Fruit fly (Drosophila melanogaster) whole organism, embryonic: ENCODE results near the gene gry.
A peak's percentile ranks its signal among the peaks of the same experiment; 100 is the strongest.

Experiments used
- Adf1 ChIP-seq: fragments of 200-800 bp; sonication (Bioruptor generic); IDR thresholded peaks from 2 replicates; pipeline ENCODE4 v1.3.6; 2022; ENCODE audit warnings: missing biosample characterization, missing genetic modification characterization
- CG10147 ChIP-seq: fragments of 200-800 bp; sonication (Bioruptor generic); optimal IDR thresholded peaks from 2 replicates; lab custom pipeline; 2019; ENCODE audit warnings: missing biosample characterization, mild to moderate bottlenecking, missing genetic modification characterization, moderate library complexity
- CG10209 ChIP-seq: fragments of 200-800 bp; sonication (Bioruptor generic); optimal IDR thresholded peaks from 3 replicates; lab custom pipeline; 2017; ENCODE audit warnings: missing biosample characterization, mild to moderate bottlenecking, missing genetic modification characterization, missing genetic modification reagents
- CG10366 ChIP-seq: fragments of 200-800 bp; sonication (Bioruptor generic); IDR thresholded peaks from 2 replicates; pipeline ENCODE4 v1.3.6; 2022; ENCODE audit warnings: missing biosample characterization, missing genetic modification characterization
- CG11695 ChIP-seq: fragments of 200-800 bp; sonication (Bioruptor generic); IDR thresholded peaks from 3 replicates; pipeline ENCODE4 v1.3.6; 2022; ENCODE audit warnings: missing biosample characterization, missing genetic modification characterization
- CG11696 ChIP-seq: fragments of 200-800 bp; sonication (Bioruptor generic); IDR thresholded peaks from 2 replicates; pipeline ENCODE4 v1.3.6; 2022; ENCODE audit warnings: missing biosample characterization, missing genetic modification characterization
- CG12391 ChIP-seq: fragments of 200-800 bp; sonication (Bioruptor generic); optimal IDR thresholded peaks from 3 replicates; lab custom pipeline; 2018; ENCODE audit warnings: missing biosample characterization, mild to moderate bottlenecking, missing genetic modification characterization, moderate library complexity
- CG1529 ChIP-seq: fragments of 200-800 bp; sonication (Bioruptor generic); optimal IDR thresholded peaks from 3 replicates; lab custom pipeline; 2018; ENCODE audit warnings: missing biosample characterization, missing genetic modification characterization
- CG15601 ChIP-seq: fragments of 200-800 bp; sonication (Bioruptor generic); optimal IDR thresholded peaks from 3 replicates; lab custom pipeline; 2019; ENCODE audit warnings: missing biosample characterization, mild to moderate bottlenecking, missing genetic modification characterization, moderate library complexity
- CG17361 ChIP-seq: fragments of 200-800 bp; sonication (Bioruptor generic); IDR thresholded peaks from 3 replicates; pipeline ENCODE4 v1.3.6; 2022; ENCODE audit warnings: missing biosample characterization, missing genetic modification characterization
- CG18476 ChIP-seq: fragments of 200-800 bp; sonication (Bioruptor generic); optimal IDR thresholded peaks from 2 replicates; lab custom pipeline; 2016; ENCODE audit warnings: missing biosample characterization, mild to moderate bottlenecking, missing genetic modification characterization
- CG18599 ChIP-seq: fragments of 200-800 bp; sonication (Bioruptor generic); optimal IDR thresholded peaks from 3 replicates; lab custom pipeline; 2017; ENCODE audit warnings: missing biosample characterization, missing genetic modification characterization, mild to moderate bottlenecking, moderate library complexity, missing genetic modification reagents
- CG2199 ChIP-seq: fragments of 200-800 bp; sonication (Bioruptor generic); IDR thresholded peaks from 3 replicates; pipeline ENCODE4 v1.3.6; 2022; ENCODE audit warnings: missing biosample characterization, missing genetic modification characterization
- CG2678 ChIP-seq: fragments of 200-800 bp; sonication (Bioruptor generic); optimal IDR thresholded peaks from 3 replicates; lab custom pipeline; 2019; ENCODE audit warnings: missing biosample characterization, mild to moderate bottlenecking, missing genetic modification characterization, moderate library complexity
- CG30403 ChIP-seq: fragments of 200-800 bp; sonication (Bioruptor generic); optimal IDR thresholded peaks from 3 replicates; lab custom pipeline; 2016; ENCODE audit warnings: missing biosample characterization, missing genetic modification characterization
- CG31388 ChIP-seq: fragments of 200-800 bp; sonication (Bioruptor generic); optimal IDR thresholded peaks from 2 replicates; lab custom pipeline; 2016; ENCODE audit warnings: missing biosample characterization, missing genetic modification characterization
- CG32767 ChIP-seq: fragments of 200-800 bp; sonication (Bioruptor generic); IDR thresholded peaks from 2 replicates; pipeline ENCODE4 v1.3.6; 2022; ENCODE audit warnings: missing biosample characterization, missing genetic modification characterization
- CG5953 ChIP-seq: fragments of 200-800 bp; sonication (Bioruptor generic); IDR thresholded peaks from 2 replicates; pipeline ENCODE4 v1.3.6; 2022; ENCODE audit warnings: missing biosample characterization, missing genetic modification characterization
- CG6254 ChIP-seq: fragments of 200-800 bp; sonication (Bioruptor generic); optimal IDR thresholded peaks from 3 replicates; lab custom pipeline; 2017; ENCODE audit warnings: mild to moderate bottlenecking, missing biosample characterization, missing genetic modification reagents, missing genetic modification characterization
- CG6689 ChIP-seq: fragments of 200-800 bp; sonication (Bioruptor generic); IDR thresholded peaks from 2 replicates; pipeline ENCODE4 v1.3.6; 2022; ENCODE audit warnings: missing biosample characterization, missing genetic modification characterization
- CG6765 ChIP-seq: fragments of 200-800 bp; sonication (Bioruptor generic); optimal IDR thresholded peaks from 3 replicates; lab custom pipeline; 2017; ENCODE audit warnings: missing biosample characterization, mild to moderate bottlenecking, missing genetic modification characterization
- CG8765 ChIP-seq: fragments of 200-800 bp; sonication (Bioruptor generic); IDR thresholded peaks from 2 replicates; pipeline ENCODE4 v1.3.6; 2022; ENCODE audit warnings: missing biosample characterization, missing genetic modification characterization
- Chrac-16 ChIP-seq: fragments of 200-800 bp; sonication (Bioruptor generic); optimal IDR thresholded peaks from 3 replicates; lab custom pipeline; 2016; ENCODE audit warnings: missing biosample characterization, missing genetic modification characterization
- CoRest ChIP-seq: fragments of 200-800 bp; sonication (Bioruptor generic); optimal IDR thresholded peaks from 3 replicates; lab custom pipeline; 2018; ENCODE audit warnings: missing biosample characterization, mild to moderate bottlenecking, missing genetic modification characterization, moderate library complexity
- Ets65A ChIP-seq: fragments of 200-800 bp; sonication (Bioruptor generic); peaks from one replicate; lab custom pipeline; 2016; ENCODE audit warnings: missing biosample characterization, missing genetic modification characterization
- Ets97D ChIP-seq: fragments of 200-800 bp; sonication (Bioruptor generic); optimal IDR thresholded peaks from 3 replicates; lab custom pipeline; 2016; ENCODE audit warnings: missing biosample characterization, missing genetic modification characterization
- HHEX ChIP-seq: fragments of 200-800 bp; sonication (Bioruptor generic); optimal IDR thresholded peaks from 3 replicates; lab custom pipeline; 2017; ENCODE audit warnings: missing biosample characterization, mild to moderate bottlenecking, missing genetic modification characterization, missing genetic modification reagents
- Hmr ChIP-seq: fragments of 200-800 bp; sonication (Bioruptor generic); optimal IDR thresholded peaks from 3 replicates; lab custom pipeline; 2017; ENCODE audit warnings: mild to moderate bottlenecking, missing biosample characterization, missing genetic modification reagents, missing genetic modification characterization
- Hmx ChIP-seq: fragments of 200-800 bp; sonication (Bioruptor generic); optimal IDR thresholded peaks from 2 replicates; lab custom pipeline; 2016; ENCODE audit warnings: missing biosample characterization, missing genetic modification characterization
- Opbp ChIP-seq: fragments of 200-800 bp; sonication (Bioruptor generic); IDR thresholded peaks from 3 replicates; pipeline ENCODE4 v1.3.6; 2022; ENCODE audit warnings: missing biosample characterization, missing genetic modification characterization; ENCODE audit not compliant: partially characterized antibody
- Scr ChIP-seq: fragments of 200-800 bp; sonication (Bioruptor generic); IDR thresholded peaks from 2 replicates; pipeline ENCODE4 v1.3.6; 2022; ENCODE audit warnings: missing biosample characterization, missing genetic modification characterization; ENCODE audit not compliant: partially characterized antibody
- Six4 ChIP-seq: fragments of 200-800 bp; sonication (Bioruptor generic); optimal IDR thresholded peaks from 2 replicates; lab custom pipeline; 2016; ENCODE audit warnings: missing biosample characterization, missing genetic modification characterization
- Xbp1 ChIP-seq: fragments of 200-800 bp; sonication (Bioruptor generic); optimal IDR thresholded peaks from 3 replicates; lab custom pipeline; 2016; ENCODE audit warnings: missing biosample characterization, mild to moderate bottlenecking, missing genetic modification characterization
- abd-A ChIP-seq: fragments of 200-800 bp; sonication (Bioruptor generic); optimal IDR thresholded peaks from 3 replicates; lab custom pipeline; 2019; ENCODE audit warnings: missing biosample characterization, mild to moderate bottlenecking, missing genetic modification characterization, moderate library complexity
- cato ChIP-seq: fragments of 200-800 bp; sonication (Bioruptor generic); optimal IDR thresholded peaks from 2 replicates; lab custom pipeline; 2016; ENCODE audit warnings: missing biosample characterization, missing genetic modification characterization, borderline replicate concordance
- da ChIP-seq: fragments of 200-800 bp; sonication (Bioruptor generic); optimal IDR thresholded peaks from 2 replicates; lab custom pipeline; 2016; ENCODE audit warnings: missing biosample characterization, missing genetic modification characterization
- dysf ChIP-seq: fragments of 200-800 bp; sonication (Bioruptor generic); IDR thresholded peaks from 3 replicates; pipeline ENCODE4 v1.3.6; 2022; ENCODE audit warnings: missing biosample characterization, missing genetic modification characterization
- eve ChIP-seq, 2 experiments: fragments of >200 bp; optimal IDR thresholded peaks; 2 replicates each; lab custom pipeline; 2017; ENCODE audit warnings: missing biosample characterization in 2 of 2, missing genetic modification characterization in 2 of 2
- lov ChIP-seq, 2 experiments: fragments of 200-800 bp in 1 of 2; fragments of >200 bp in 1 of 2; sonication (Bioruptor generic) in 1 of 2; IDR thresholded peaks in 1 of 2; optimal IDR thresholded peaks in 1 of 2; 2 replicates in 1 of 2; 3 replicates in 1 of 2; pipeline versions ENCODE4 v1.3.6 to Lab custom; 2017 to 2022; ENCODE audit warnings: missing biosample characterization in 1 of 2, missing genetic modification characterization in 1 of 2
- maf-S ChIP-seq: fragments of 200-800 bp; sonication (Bioruptor generic); optimal IDR thresholded peaks from 2 replicates; lab custom pipeline; 2016; ENCODE audit warnings: missing biosample characterization, missing genetic modification characterization
- oc ChIP-seq: fragments of 200-800 bp; sonication (Bioruptor generic); optimal IDR thresholded peaks from 2 replicates; lab custom pipeline; 2018; ENCODE audit warnings: missing biosample characterization, mild to moderate bottlenecking, missing genetic modification characterization, moderate library complexity
- scrt ChIP-seq: fragments of 200-800 bp; sonication (Bioruptor generic); optimal IDR thresholded peaks from 2 replicates; lab custom pipeline; 2018; ENCODE audit warnings: missing biosample characterization, mild to moderate bottlenecking, missing genetic modification characterization, moderate library complexity
- sd ChIP-seq: fragments of 200-800 bp; sonication (Bioruptor generic); optimal IDR thresholded peaks from 3 replicates; lab custom pipeline; 2018; ENCODE audit warnings: missing biosample characterization, mild to moderate bottlenecking, missing genetic modification characterization, moderate library complexity
- slp2 ChIP-seq: fragments of 200-800 bp; sonication (Bioruptor generic); optimal IDR thresholded peaks from 2 replicates; lab custom pipeline; 2016; ENCODE audit warnings: missing biosample characterization, missing genetic modification characterization
- tll ChIP-seq, 2 experiments: fragments of 200-800 bp in 1 of 2; fragments of >200 bp in 1 of 2; sonication (Bioruptor generic) in 1 of 2; optimal IDR thresholded peaks; 2 replicates each; lab custom pipeline; 2017 to 2019; ENCODE audit warnings: missing biosample characterization in 2 of 2, missing genetic modification characterization in 2 of 2, mild to moderate bottlenecking in 1 of 2, moderate library complexity in 1 of 2
- unpg ChIP-seq: fragments of 200-800 bp; sonication (Bioruptor generic); optimal IDR thresholded peaks from 3 replicates; lab custom pipeline; 2018; ENCODE audit warnings: missing biosample characterization, mild to moderate bottlenecking, missing genetic modification characterization, moderate library complexity
- zen ChIP-seq: fragments of 200-800 bp; sonication (Bioruptor generic); optimal IDR thresholded peaks from 3 replicates; lab custom pipeline; 2018; ENCODE audit warnings: missing biosample characterization, mild to moderate bottlenecking, missing genetic modification characterization, moderate library complexity

The gry gene

dm6 chr3L:3248714-3249663 lies 50.1 kb downstream of the gry start (continued):
- 0 out of 3 replicates have a peak, but pooled peaks have one; percentile 25 for TF ChIP-seq CG11695 (GFP tag; lab: Robert Waterston, UW)
- TF ChIP-seq CG15601 (tag; lab: Kevin White, UChicago): peak; percentile 31
- peak; percentile 13 for TF ChIP-seq Six4
- TF ChIP-seq zen (tag; lab: Kevin White, UChicago): no peak
- peak; percentile 26 for TF ChIP-seq cato (GFP tag; lab: Kevin White, UChicago)
- TF ChIP-seq tll (GFP tag; optimal IDR thresholded peaks at IDR 0.05; lab: Kevin White, UChicago): no peak
- peak; percentile 22 for TF ChIP-seq Adf1 (GFP tag; lab: Robert Waterston, UW)
- TF ChIP-seq Opbp (GFP tag; lab: Robert Waterston, UW): no peak
- peak; percentile 46 for TF ChIP-seq CG10209 (GFP tag; lab: Kevin White, UChicago)
- TF ChIP-seq Hmr (GFP tag; lab: Kevin White, UChicago): no peak
- peak; percentile 34 for TF ChIP-seq CG6254 (GFP tag; lab: Kevin White, UChicago)
- no peak for TF ChIP-seq sd (tag; lab: Kevin White, UChicago)
- TF ChIP-seq CG18476 (GFP tag; lab: Kevin White, UChicago): peak; percentile 9
- peak; percentile 21 for TF ChIP-seq unpg (GFP tag; lab: Kevin White, UChicago)
- no peak; the same call in 1 of the 2 replicates for TF ChIP-seq CG10366 (GFP tag; lab: Robert Waterston, UW)
- TF ChIP-seq Scr (GFP tag; lab: Robert Waterston, UW): no peak
- TF ChIP-seq CG32767 (GFP tag; lab: Robert Waterston, UW): 0 out of 2 replicates have a peak, but pooled peaks have one; percentile 21
- TF ChIP-seq abd-A (tag; lab: Kevin White, UChicago): no peak
- TF ChIP-seq CG6765 (GFP tag; lab: Kevin White, UChicago): no peak
- TF ChIP-seq Xbp1 (GFP tag; lab: Kevin White, UChicago): peak; percentile 59
- peak; percentile 44 for TF ChIP-seq CG12391 (tag; lab: Kevin White, UChicago)
- TF ChIP-seq CG17361: peak; percentile 37; the same call in 1 of the 3 replicates
- no peak for TF ChIP-seq CG8765 (GFP tag; lab: Robert Waterston, UW)
- TF ChIP-seq CG6689 (GFP tag; lab: Robert Waterston, UW): peak; percentile 41
- peak; percentile 18 for TF ChIP-seq HHEX (GFP tag; lab: Kevin White, UChicago)
- TF ChIP-seq CG11696: peak; percentile 61; the same call in 1 of the 2 replicates
- no peak for TF ChIP-seq CG31388 (GFP tag; lab: Kevin White, UChicago)
- TF ChIP-seq CG18599 (GFP tag; lab: Kevin White, UChicago): peak; percentile 20
- TF ChIP-seq slp2 (GFP tag; lab: Kevin White, UChicago): no peak
- TF ChIP-seq CG30403: peak; percentile 56
- TF ChIP-seq lov (optimal IDR thresholded peaks at IDR 0.05; lab: Kevin White, UChicago): no peak
- no peak for TF ChIP-seq lov (GFP tag; IDR thresholded peaks at IDR 0.05; lab: Robert Waterston, UW)
- no peak for TF ChIP-seq maf-S (GFP tag; lab: Kevin White, UChicago)
- peak; percentile 39 for TF ChIP-seq CG1529 (GFP tag; lab: Kevin White, UChicago)
- TF ChIP-seq da (GFP tag; lab: Kevin White, UChicago): no peak
- TF ChIP-seq CG10147: no peak
- no peak for TF ChIP-seq Ets97D
- TF ChIP-seq Hmx (GFP tag; lab: Kevin White, UChicago): peak; percentile 2
- TF ChIP-seq dysf: peak; percentile 46; the same call in 1 of the 3 replicates
- TF ChIP-seq oc (tag; lab: Kevin White, UChicago): peak; percentile 29
- peak; percentile 19 for TF ChIP-seq Chrac-16 (GFP tag; lab: Kevin White, UChicago)
- TF ChIP-seq CG2678 (tag; lab: Kevin White, UChicago): peak; percentile 50
- peak; percentile 37; the same call in 1 of the 2 replicates for TF ChIP-seq CG5953
- no peak for TF ChIP-seq scrt
- no peak for TF ChIP-seq CG2199
- peak; percentile 92 for TF ChIP-seq Ets65A (GFP tag; lab: Kevin White, UChicago)
- TF ChIP-seq CoRest (tag; lab: Kevin White, UChicago): peak; percentile 66
- TF ChIP-seq eve (GFP tag; optimal IDR thresholded peaks at IDR 0.05; lab: Kevin White, UChicago): peak in 1 of 2 experiments; percentile 73
